Worm (Caenorhabditis elegans) whole organism, early embryonic: Measurements from ENCODE around the gene let-4.

ENCODE experiments used
- ama-1 ChIP-seq: fragments of 150-350 bp; optimal IDR thresholded peaks from 2 replicates; lab custom pipeline; 2014
- ceh-13 ChIP-seq: fragments of 200-800 bp; sonication (Bioruptor generic); optimal IDR thresholded peaks from 2 replicates; lab custom pipeline; 2018; ENCODE audit warnings: mild to moderate bottlenecking, missing genetic modification characterization, missing compliant biosample characterization
- ets-7 ChIP-seq: sonication (generic microtip); optimal IDR thresholded peaks from 2 replicates; lab custom pipeline; 2016; ENCODE audit warnings: missing genotype, missing genetic modification characterization, missing compliant biosample characterization
- hmbx-1 ChIP-seq: sonication (generic microtip); optimal IDR thresholded peaks from 2 replicates; lab custom pipeline; 2016; ENCODE audit warnings: mild to moderate bottlenecking, missing genetic modification characterization, missing compliant biosample characterization
- hnd-1 ChIP-seq: sonication (generic microtip); optimal IDR thresholded peaks from 2 replicates; lab custom pipeline; 2016; ENCODE audit warnings: missing genetic modification characterization, missing compliant biosample characterization
- pes-1 ChIP-seq: fragments of 200-800 bp; sonication (Bioruptor generic); IDR thresholded peaks from 2 replicates; pipeline ENCODE4 v1.3.6; 2022; ENCODE audit warnings: missing genetic modification reagents, missing genetic modification characterization, missing compliant biosample characterization
- sea-1 ChIP-seq: fragments of 200-800 bp; sonication (Bioruptor generic); conservative IDR thresholded peaks from 2 replicates; pipeline ENCODE4 v1.3.6; 2022; ENCODE audit warnings: missing genetic modification characterization, missing compliant biosample characterization

DNA sequence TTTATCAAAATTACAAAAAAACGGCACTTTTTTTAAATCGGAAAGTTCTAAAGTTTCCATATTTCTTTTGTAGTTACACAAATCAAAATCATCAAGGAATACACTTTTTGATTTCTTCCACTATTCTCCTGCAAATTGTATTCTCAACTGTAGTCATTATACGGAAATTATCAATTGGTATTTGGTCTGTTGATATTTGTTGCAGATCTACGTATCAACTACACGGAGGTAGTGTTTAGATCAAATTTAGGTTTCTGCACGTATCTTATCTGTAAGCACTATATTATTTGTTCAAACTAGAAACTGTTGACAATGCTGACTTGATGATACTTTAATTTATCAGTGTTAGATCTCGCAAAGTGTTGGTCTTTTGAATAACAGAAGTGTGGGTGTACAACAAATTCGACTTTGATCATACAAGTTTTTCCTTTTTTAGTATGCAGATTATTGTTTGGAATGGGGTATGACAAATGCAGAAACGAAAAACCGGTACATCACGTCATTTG lies 9.4 kb upstream of the let-4 start:
- TF ChIP-seq ama-1, result no peak
- no peak for TF ChIP-seq hnd-1 (tag; lab: Kevin White, UChicago)
- no peak for TF ChIP-seq sea-1 (GFP tag; lab: Robert Waterston, UW)
- no peak for TF ChIP-seq ceh-13
- TF ChIP-seq pes-1 (GFP tag; lab: Robert Waterston, UW), result no peak
- no peak for TF ChIP-seq hmbx-1 (tag; lab: Kevin White, UChicago)
- TF ChIP-seq ets-7 (tag; lab: Kevin White, UChicago), result no peak
